Fruit fly (Drosophila melanogaster) whole organism, embryonic: ENCODE data around the gene tok.

ENCODE experiments used
- Abd-B ChIP-seq: fragments of 200-800 bp; sonication (Bioruptor generic); optimal IDR thresholded peaks from 2 replicates; lab custom pipeline; 2018; ENCODE audit warnings: missing biosample characterization, mild to moderate bottlenecking, missing genetic modification characterization, moderate library complexity
- Asciz ChIP-seq: fragments of 200-800 bp; sonication (Bioruptor generic); optimal IDR thresholded peaks from 2 replicates; lab custom pipeline; 2017; ENCODE audit warnings: missing biosample characterization, mild to moderate bottlenecking, missing genetic modification characterization, missing genetic modification reagents
- Atf6 ChIP-seq: fragments of 200-800 bp; sonication (Bioruptor generic); IDR thresholded peaks from 2 replicates; pipeline ENCODE4 v1.3.6; 2022; ENCODE audit warnings: missing biosample characterization, missing genetic modification characterization
- BEAF-32 ChIP-seq: fragments of 200-800 bp; sonication (Bioruptor generic); optimal IDR thresholded peaks from 3 replicates; lab custom pipeline; 2017; ENCODE audit warnings: missing biosample characterization, missing genetic modification characterization, mild to moderate bottlenecking, moderate library complexity, missing genetic modification reagents
- BtbVII ChIP-seq: fragments of 200-800 bp; sonication (Bioruptor generic); optimal IDR thresholded peaks from 3 replicates; lab custom pipeline; 2017; ENCODE audit warnings: missing biosample characterization, mild to moderate bottlenecking, missing genetic modification characterization
- CG10147 ChIP-seq: fragments of 200-800 bp; sonication (Bioruptor generic); optimal IDR thresholded peaks from 2 replicates; lab custom pipeline; 2019; ENCODE audit warnings: missing biosample characterization, mild to moderate bottlenecking, missing genetic modification characterization, moderate library complexity
- CG10209 ChIP-seq: fragments of 200-800 bp; sonication (Bioruptor generic); optimal IDR thresholded peaks from 3 replicates; lab custom pipeline; 2017; ENCODE audit warnings: missing biosample characterization, mild to moderate bottlenecking, missing genetic modification characterization, missing genetic modification reagents
- CG10366 ChIP-seq: fragments of 200-800 bp; sonication (Bioruptor generic); IDR thresholded peaks from 2 replicates; pipeline ENCODE4 v1.3.6; 2022; ENCODE audit warnings: missing biosample characterization, missing genetic modification characterization
- CG10565 ChIP-seq: fragments of 200-800 bp; sonication (Bioruptor generic); optimal IDR thresholded peaks from 3 replicates; lab custom pipeline; 2016; ENCODE audit warnings: missing biosample characterization, mild to moderate bottlenecking, missing genetic modification characterization
- CG11696 ChIP-seq: fragments of 200-800 bp; sonication (Bioruptor generic); IDR thresholded peaks from 2 replicates; pipeline ENCODE4 v1.3.6; 2022; ENCODE audit warnings: missing biosample characterization, missing genetic modification characterization
- CG12236 ChIP-seq: fragments of 200-800 bp; sonication (Bioruptor generic); optimal IDR thresholded peaks from 2 replicates; lab custom pipeline; 2016; ENCODE audit warnings: missing biosample characterization, missing genetic modification characterization
- CG14014 ChIP-seq: fragments of 200-800 bp; sonication (Bioruptor generic); IDR thresholded peaks from 2 replicates; pipeline ENCODE4 v1.3.6; 2022; ENCODE audit warnings: missing biosample characterization, missing genetic modification characterization
- CG14667 ChIP-seq: fragments of 200-800 bp; sonication (Bioruptor generic); IDR thresholded peaks from 2 replicates; pipeline ENCODE4 v1.3.6; 2022; ENCODE audit warnings: missing biosample characterization, missing genetic modification characterization
- CG15514 ChIP-seq: fragments of 200-800 bp; sonication (Bioruptor generic); optimal IDR thresholded peaks from 3 replicates; lab custom pipeline; 2017; ENCODE audit warnings: missing biosample characterization, missing genetic modification characterization, mild to moderate bottlenecking, moderate library complexity, missing genetic modification reagents
- CG15696 ChIP-seq: fragments of 200-800 bp; sonication (Bioruptor generic); optimal IDR thresholded peaks from 2 replicates; lab custom pipeline; 2019; ENCODE audit warnings: missing biosample characterization, mild to moderate bottlenecking, missing genetic modification characterization, moderate library complexity
- CG17359 ChIP-seq: fragments of 200-800 bp; sonication (Bioruptor generic); optimal IDR thresholded peaks from 3 replicates; lab custom pipeline; 2018; ENCODE audit warnings: missing biosample characterization, mild to moderate bottlenecking, missing genetic modification characterization, moderate library complexity
- CG17568 ChIP-seq: fragments of 200-800 bp; sonication (Bioruptor generic); optimal IDR thresholded peaks from 2 replicates; lab custom pipeline; 2018; ENCODE audit warnings: missing biosample characterization, mild to moderate bottlenecking, missing genetic modification characterization, moderate library complexity
- CG2116 ChIP-seq: fragments of 200-800 bp; sonication (Bioruptor generic); optimal IDR thresholded peaks from 3 replicates; lab custom pipeline; 2018; ENCODE audit warnings: missing biosample characterization, mild to moderate bottlenecking, missing genetic modification characterization
- CG2678 ChIP-seq: fragments of 200-800 bp; sonication (Bioruptor generic); optimal IDR thresholded peaks from 3 replicates; lab custom pipeline; 2019; ENCODE audit warnings: missing biosample characterization, mild to moderate bottlenecking, missing genetic modification characterization, moderate library complexity
- CG2875 ChIP-seq: fragments of 200-800 bp; sonication (Bioruptor generic); optimal IDR thresholded peaks from 2 replicates; lab custom pipeline; 2017; ENCODE audit warnings: missing biosample characterization, mild to moderate bottlenecking, missing genetic modification characterization, missing genetic modification reagents
- CG30431 ChIP-seq: fragments of 200-800 bp; sonication (Bioruptor generic); optimal IDR thresholded peaks from 2 replicates; lab custom pipeline; 2017; ENCODE audit warnings: missing biosample characterization, missing genetic modification characterization
- CG31365 ChIP-seq: fragments of 200-800 bp; sonication (Bioruptor generic); optimal IDR thresholded peaks from 2 replicates; lab custom pipeline; 2018; ENCODE audit warnings: missing biosample characterization, mild to moderate bottlenecking, missing genetic modification characterization
- CG31441 ChIP-seq: fragments of 200-800 bp; sonication (Bioruptor generic); IDR thresholded peaks from 2 replicates; pipeline ENCODE4 v1.3.6; 2022; ENCODE audit warnings: missing biosample characterization, missing genetic modification characterization
- CG9215 ChIP-seq: fragments of 200-800 bp; sonication (Bioruptor generic); IDR thresholded peaks from 2 replicates; pipeline ENCODE4 v1.3.6; 2022; ENCODE audit warnings: missing biosample characterization, missing genetic modification characterization
- CG9932 ChIP-seq: fragments of 200-800 bp; sonication (Bioruptor generic); IDR thresholded peaks from 2 replicates; pipeline ENCODE4 v1.3.6; 2022; ENCODE audit warnings: missing biosample characterization, missing genetic modification characterization
- Dll ChIP-seq: fragments of 200-800 bp; sonication (Bioruptor generic); IDR thresholded peaks from 4 replicates; pipeline ENCODE4 v1.3.6; 2022; ENCODE audit warnings: missing biosample characterization, missing genetic modification characterization; ENCODE audit not compliant: partially characterized antibody
- Doc3 ChIP-seq: fragments of 200-800 bp; sonication (Bioruptor generic); IDR thresholded peaks from 3 replicates; pipeline ENCODE4 v1.3.6; 2022; ENCODE audit warnings: missing biosample characterization, missing genetic modification characterization; ENCODE audit not compliant: partially characterized antibody
- Elba2 ChIP-seq: fragments of 200-800 bp; sonication (Bioruptor generic); optimal IDR thresholded peaks from 3 replicates; lab custom pipeline; 2016; ENCODE audit warnings: missing biosample characterization, missing genetic modification characterization
- Ets97D ChIP-seq: fragments of 200-800 bp; sonication (Bioruptor generic); optimal IDR thresholded peaks from 3 replicates; lab custom pipeline; 2016; ENCODE audit warnings: missing biosample characterization, missing genetic modification characterization
- H2.0 ChIP-seq: fragments of 200-800 bp; sonication (Bioruptor generic); IDR thresholded peaks from 2 replicates; pipeline ENCODE4 v1.3.6; 2022; ENCODE audit warnings: missing biosample characterization, missing genetic modification characterization
- Hand ChIP-seq: fragments of 200-800 bp; sonication (Bioruptor generic); optimal IDR thresholded peaks from 2 replicates; lab custom pipeline; 2017; ENCODE audit warnings: mild to moderate bottlenecking, missing biosample characterization, missing genetic modification reagents, missing genetic modification characterization
- HmgD ChIP-seq: fragments of 200-800 bp; sonication (Bioruptor generic); optimal IDR thresholded peaks from 3 replicates; lab custom pipeline; 2016; ENCODE audit warnings: missing biosample characterization, missing genetic modification characterization
- HmgZ ChIP-seq: fragments of 200-800 bp; sonication (Bioruptor generic); optimal IDR thresholded peaks from 2 replicates; lab custom pipeline; 2018; ENCODE audit warnings: missing biosample characterization, mild to moderate bottlenecking, missing genetic modification characterization
- Oaz ChIP-seq: fragments of 200-800 bp; sonication (Bioruptor generic); IDR thresholded peaks from 2 replicates; pipeline ENCODE4 v1.3.6; 2022; ENCODE audit warnings: missing biosample characterization, missing genetic modification characterization
- Pdp1 ChIP-seq, 2 experiments: fragments of 200-800 bp; sonication (Bioruptor generic); optimal IDR thresholded peaks; 3 replicates each; lab custom pipeline; 2016; ENCODE audit warnings: missing biosample characterization in 2 of 2, missing genetic modification characterization in 2 of 2, mild to moderate bottlenecking in 1 of 2, moderate library complexity in 1 of 2
- Ptx1 ChIP-seq: fragments of 200-800 bp; sonication (Bioruptor generic); IDR thresholded peaks from 2 replicates; pipeline ENCODE4 v1.3.6; 2022; ENCODE audit warnings: missing biosample characterization, missing genetic modification characterization
- Spps ChIP-seq: fragments of 200-800 bp; sonication (Bioruptor generic); optimal IDR thresholded peaks from 2 replicates; lab custom pipeline; 2018; ENCODE audit warnings: missing biosample characterization, mild to moderate bottlenecking, missing genetic modification characterization
- ase ChIP-seq: fragments of 200-800 bp; sonication (Bioruptor generic); IDR thresholded peaks from 3 replicates; pipeline ENCODE4 v1.3.6; 2022; ENCODE audit warnings: missing biosample characterization, missing genetic modification characterization
- cg ChIP-seq: fragments of 200-800 bp; sonication (Bioruptor generic); optimal IDR thresholded peaks from 3 replicates; lab custom pipeline; 2019; ENCODE audit warnings: missing biosample characterization, mild to moderate bottlenecking, missing genetic modification characterization, moderate library complexity
- chm ChIP-seq: fragments of 200-800 bp; sonication (Bioruptor generic); IDR thresholded peaks from 2 replicates; pipeline ENCODE4 v1.3.6; 2022; ENCODE audit warnings: missing biosample characterization, missing genetic modification characterization
- da ChIP-seq: fragments of 200-800 bp; sonication (Bioruptor generic); optimal IDR thresholded peaks from 2 replicates; lab custom pipeline; 2016; ENCODE audit warnings: missing biosample characterization, missing genetic modification characterization
- dati ChIP-seq: fragments of 200-800 bp; sonication (Bioruptor generic); IDR thresholded peaks from 2 replicates; pipeline ENCODE4 v1.3.6; 2022; ENCODE audit warnings: missing biosample characterization, missing genetic modification characterization
- disco-r ChIP-seq: fragments of 200-800 bp; sonication (Bioruptor generic); optimal IDR thresholded peaks from 2 replicates; lab custom pipeline; 2016; ENCODE audit warnings: missing biosample characterization, missing genetic modification characterization
- fru ChIP-seq: fragments of >200 bp; optimal IDR thresholded peaks from 2 replicates; lab custom pipeline; 2017
- ftz-f1 ChIP-seq: fragments of 200-800 bp; sonication (Bioruptor generic); optimal IDR thresholded peaks from 2 replicates; lab custom pipeline; 2016; ENCODE audit warnings: missing biosample characterization, missing genetic modification characterization
- jing ChIP-seq: fragments of 200-800 bp; sonication (Bioruptor generic); optimal IDR thresholded peaks from 2 replicates; lab custom pipeline; 2018; ENCODE audit warnings: missing biosample characterization, mild to moderate bottlenecking, missing genetic modification characterization
- pita ChIP-seq: fragments of 200-800 bp; sonication (Bioruptor generic); optimal IDR thresholded peaks from 2 replicates; lab custom pipeline; 2017; ENCODE audit warnings: missing biosample characterization, mild to moderate bottlenecking, missing genetic modification characterization
- sens ChIP-seq: fragments of 200-800 bp; sonication (Bioruptor generic); peaks from one replicate; lab custom pipeline; 2016; ENCODE audit warnings: missing biosample characterization, missing genetic modification characterization
- stc ChIP-seq: fragments of 200-800 bp; sonication (Bioruptor generic); IDR thresholded peaks from 2 replicates; pipeline ENCODE4 v1.3.6; 2022; ENCODE audit warnings: missing biosample characterization, missing genetic modification characterization
- yki ChIP-seq: fragments of >200 bp; optimal IDR thresholded peaks from 3 replicates; lab custom pipeline; 2018
- zfh1 ChIP-seq: fragments of 200-800 bp; sonication (Bioruptor generic); IDR thresholded peaks from 3 replicates; pipeline ENCODE4 v1.3.6; 2022; ENCODE audit warnings: missing biosample characterization, missing genetic modification characterization

tok gene

DNA sequence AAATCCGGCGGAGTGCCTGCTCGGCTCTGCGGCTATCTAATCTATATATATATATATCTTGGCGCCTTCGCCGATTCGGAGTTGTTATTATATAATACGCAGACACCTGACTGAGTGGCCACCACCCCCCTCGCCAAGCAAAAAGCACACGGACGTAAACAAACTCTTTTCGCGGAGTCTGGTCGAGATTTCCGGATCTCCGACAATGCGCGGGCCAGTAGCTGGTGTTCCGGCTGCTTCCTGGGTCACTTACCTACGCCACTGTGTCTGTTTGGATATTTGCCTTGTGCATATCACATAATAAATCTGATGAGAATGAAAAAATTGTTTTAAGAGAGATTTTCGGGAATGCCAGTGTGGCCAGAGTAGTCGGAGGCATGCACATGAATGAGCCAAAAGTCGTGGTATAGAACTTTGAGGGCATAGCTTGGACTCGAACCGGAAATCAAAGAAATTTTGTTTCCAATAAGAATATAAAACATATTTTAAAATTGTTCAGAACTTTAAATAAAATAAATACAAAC, 67.6 kb downstream of the tok start, which contains the start of gene CG5805 (continued):
- no peak for TF ChIP-seq CG10565 (GFP tag; lab: Kevin White, UChicago)
- TF ChIP-seq Abd-B (GFP tag; lab: Kevin White, UChicago) = peak; percentile 57
- TF ChIP-seq CG2116 = peak; percentile 90
- peak; percentile 81 for TF ChIP-seq ase (GFP tag; lab: Robert Waterston, UW)
- peak; percentile 71 for TF ChIP-seq CG14014
- peak; percentile 22 for TF ChIP-seq CG15696 (tag; lab: Kevin White, UChicago)
- TF ChIP-seq fru (lab: Kevin White, UChicago) = no peak
- peak; percentile 89 for TF ChIP-seq Asciz (GFP tag; lab: Kevin White, UChicago)
- peak; percentile 61 for TF ChIP-seq da (GFP tag; lab: Kevin White, UChicago)
- peak; percentile 88 for TF ChIP-seq HmgZ (tag; lab: Kevin White, UChicago)
- TF ChIP-seq ftz-f1 (GFP tag; lab: Kevin White, UChicago) = peak; percentile 90
- TF ChIP-seq CG31365 = peak; percentile 77
- TF ChIP-seq BtbVII (GFP tag; lab: Kevin White, UChicago) = peak; percentile 76
- TF ChIP-seq CG10209 = peak; percentile 91
- TF ChIP-seq CG17359 (tag; lab: Kevin White, UChicago) = peak; percentile 82
- TF ChIP-seq dati = peak; percentile 68
- peak; percentile 46 to 97 for TF ChIP-seq Pdp1 (GFP tag; optimal IDR thresholded peaks at IDR 0.05; lab: Kevin White, UChicago)
- peak; percentile 40; the same call in 1 of the 2 replicates for TF ChIP-seq CG14667 (GFP tag; lab: Robert Waterston, UW)
- peak; percentile 55 for TF ChIP-seq Oaz (GFP tag; lab: Robert Waterston, UW)
- TF ChIP-seq pita (GFP tag; lab: Kevin White, UChicago) = peak; percentile 64
- no peak for TF ChIP-seq yki (lab: Kevin White, UChicago)
- TF ChIP-seq disco-r (GFP tag; lab: Kevin White, UChicago) = peak; percentile 69
- peak; percentile 69 for TF ChIP-seq HmgD
- TF ChIP-seq CG15514 (GFP tag; lab: Kevin White, UChicago) = peak; percentile 92
- TF ChIP-seq CG10147 = peak; percentile 80
- peak; percentile 63 for TF ChIP-seq jing (GFP tag; lab: Kevin White, UChicago)
- TF ChIP-seq stc (GFP tag; lab: Robert Waterston, UW) = peak; percentile 77
- TF ChIP-seq Ets97D (GFP tag; lab: Kevin White, UChicago) = peak; percentile 99
- TF ChIP-seq CG17568 (GFP tag; lab: Kevin White, UChicago) = no peak
- TF ChIP-seq zfh1 (GFP tag; lab: Robert Waterston, UW) = peak; percentile 85
- peak; percentile 38 for TF ChIP-seq BEAF-32 (GFP tag; lab: Kevin White, UChicago)
- no peak for TF ChIP-seq Doc3 (GFP tag; lab: Robert Waterston, UW)
- TF ChIP-seq CG10366 (GFP tag; lab: Robert Waterston, UW) = peak; percentile 84
- peak; percentile 53 for TF ChIP-seq CG12236 (GFP tag; lab: Kevin White, UChicago)
- TF ChIP-seq CG2678 (tag; lab: Kevin White, UChicago) = peak; percentile 70
- no peak for TF ChIP-seq cg (GFP tag; lab: Kevin White, UChicago)
- TF ChIP-seq Spps (tag; lab: Kevin White, UChicago) = peak; percentile 68
- TF ChIP-seq Ptx1 = peak; percentile 81
- TF ChIP-seq CG9215 (GFP tag; lab: Robert Waterston, UW) = peak; percentile 55
- TF ChIP-seq sens (GFP tag; lab: Kevin White, UChicago) = peak; percentile 96
- TF ChIP-seq CG11696 (GFP tag; lab: Robert Waterston, UW) = peak; percentile 28; the same call in 1 of the 2 replicates
- peak; percentile 74 for TF ChIP-seq CG2875 (GFP tag; lab: Kevin White, UChicago)
- peak; percentile 10 for TF ChIP-seq Hand
- peak; percentile 75 for TF ChIP-seq CG30431 (GFP tag; lab: Kevin White, UChicago)
- peak; percentile 80 for TF ChIP-seq Atf6 (GFP tag; lab: Robert Waterston, UW)
- TF ChIP-seq Dll (GFP tag; lab: Robert Waterston, UW) = no peak
- peak; percentile 66 for TF ChIP-seq CG9932 (GFP tag; lab: Robert Waterston, UW)
- TF ChIP-seq CG31441 (GFP tag; lab: Robert Waterston, UW) = peak; percentile 85
- peak; percentile 89 for TF ChIP-seq chm (GFP tag; lab: Robert Waterston, UW)
- TF ChIP-seq H2.0 = peak; percentile 82
- TF ChIP-seq Elba2 = peak; percentile 81
